Worm (Caenorhabditis elegans) whole organism, midembryonic: Measurements from ENCODE around the gene bath-1.

Experiments
- T22C8.4 ChIP-seq: fragments of 200-800 bp; sonication (Bioruptor generic); IDR thresholded peaks from 2 replicates; pipeline ENCODE4 v1.3.6; 2022; ENCODE audit warnings: missing genetic modification characterization, missing compliant biosample characterization
- cog-1 ChIP-seq: sonication (generic microtip); optimal IDR thresholded peaks from 2 replicates; lab custom pipeline; 2016; ENCODE audit warnings: missing genetic modification characterization, missing compliant biosample characterization
- flt-1 ChIP-seq: fragments of 200-800 bp; sonication (Bioruptor generic); IDR thresholded peaks from 2 replicates; pipeline ENCODE4 v1.3.6; 2022; ENCODE audit warnings: missing genetic modification characterization, missing compliant biosample characterization
- klf-2 ChIP-seq: fragments of 200-800 bp; sonication (Bioruptor generic); conservative IDR thresholded peaks from 2 replicates; pipeline ENCODE4 v1.3.6; 2022; ENCODE audit warnings: missing genetic modification reagents, missing genetic modification characterization, missing compliant biosample characterization
- med-1 ChIP-seq: sonication (generic microtip); optimal IDR thresholded peaks from 2 replicates; lab custom pipeline; 2017; ENCODE audit warnings: missing genetic modification characterization, mild to moderate bottlenecking, missing compliant biosample characterization, antibody characterized with exemption, missing genetic modification reagents; ENCODE audit not compliant: insufficient read depth
- ref-1 ChIP-seq: fragments of 200-800 bp; sonication (Bioruptor generic); conservative IDR thresholded peaks from 2 replicates; pipeline ENCODE4 v1.3.6; 2022; ENCODE audit warnings: missing genetic modification reagents, missing genetic modification characterization, missing compliant biosample characterization
- tab-1 ChIP-seq: fragments of 200-800 bp; sonication (Bioruptor generic); IDR thresholded peaks from 2 replicates; pipeline ENCODE4 v1.3.6; 2022; ENCODE audit warnings: missing genetic modification characterization, missing compliant biosample characterization
- ztf-23 ChIP-seq: fragments of 200-800 bp; sonication (Bioruptor generic); IDR thresholded peaks from 2 replicates; pipeline ENCODE4 v1.3.6; 2022; ENCODE audit warnings: missing genetic modification reagents, missing genetic modification characterization, missing compliant biosample characterization
- ztf-29 ChIP-seq: fragments of 200-800 bp; sonication (Bioruptor generic); IDR thresholded peaks from 2 replicates; pipeline ENCODE4 v1.3.6; 2022; ENCODE audit warnings: missing genetic modification reagents, missing genetic modification characterization, missing compliant biosample characterization

DNA sequence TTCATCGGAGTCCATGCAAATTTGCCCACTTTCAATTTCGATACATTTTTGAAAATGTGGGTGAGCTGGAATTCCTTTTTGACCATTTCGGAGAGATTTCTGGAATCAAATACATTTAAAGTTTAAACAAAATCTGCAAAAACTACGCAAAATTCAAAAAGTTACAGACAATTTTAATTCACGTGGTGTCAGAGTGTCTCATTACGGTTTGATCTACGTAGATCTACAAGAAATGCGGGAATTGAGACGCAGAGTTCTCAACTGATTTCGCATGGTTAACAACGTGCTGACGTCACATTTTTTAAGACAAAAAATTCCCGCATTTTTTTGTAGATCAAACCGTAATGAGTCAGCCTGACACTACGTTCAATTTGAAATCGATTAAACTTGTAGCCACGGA, 2.1 kb downstream of the bath-1 start, which contains the start of gene bath-21:
- TF ChIP-seq ref-1 (GFP tag; lab: Robert Waterston, UW) (no peak), cog-1 (tag; lab: Kevin White, UChicago) (no peak), klf-2 (GFP tag; lab: Robert Waterston, UW) (no peak), med-1 (GFP tag; lab: Kevin White, UChicago) (no peak), T22C8.4 (no peak), ztf-29 (GFP tag; lab: Robert Waterston, UW) (no peak), tab-1 (no peak), flt-1 (GFP tag; lab: Robert Waterston, UW) (no peak), ztf-23 (GFP tag; lab: Robert Waterston, UW) (no peak)
